Worm (Caenorhabditis elegans) whole organism, late embryonic: ENCODE measurements around the gene nsph-3.2.

Source experiments
- K09A11.1 ChIP-seq: sonication (generic microtip); optimal IDR thresholded peaks from 2 replicates; lab custom pipeline; 2017; ENCODE audit warnings: antibody characterized with exemption, mild to moderate bottlenecking, missing genetic modification characterization, missing compliant biosample characterization; ENCODE audit not compliant: insufficient read depth
- T23F11.4 ChIP-seq: fragments of 200-800 bp; sonication (Bioruptor generic); optimal IDR thresholded peaks from 2 replicates; lab custom pipeline; 2018; ENCODE audit warnings: mild to moderate bottlenecking, missing genetic modification characterization, missing compliant biosample characterization
- Y22D7AL.16 ChIP-seq: sonication (generic microtip); optimal IDR thresholded peaks from 2 replicates; lab custom pipeline; 2016; ENCODE audit warnings: missing genetic modification characterization, missing compliant biosample characterization
- ahr-1 ChIP-seq: sonication (generic microtip); optimal IDR thresholded peaks from 2 replicates; lab custom pipeline; 2016; ENCODE audit warnings: missing genetic modification characterization, missing compliant biosample characterization
- ama-1 ChIP-seq: fragments of 150-350 bp; optimal IDR thresholded peaks from 2 replicates; lab custom pipeline; 2014
- ceh-14 ChIP-seq: sonication (generic microtip); optimal IDR thresholded peaks from 2 replicates; lab custom pipeline; 2016; ENCODE audit warnings: missing genotype, missing genetic modification characterization, missing compliant biosample characterization
- ceh-18 ChIP-seq: sonication (generic microtip); optimal IDR thresholded peaks from 2 replicates; lab custom pipeline; 2016; ENCODE audit warnings: missing genetic modification characterization, missing compliant biosample characterization
- ceh-2 ChIP-seq: sonication (generic microtip); optimal IDR thresholded peaks from 2 replicates; lab custom pipeline; 2016; ENCODE audit warnings: missing genotype, missing genetic modification characterization, missing compliant biosample characterization
- ceh-22 ChIP-seq: sonication (generic microtip); optimal IDR thresholded peaks from 2 replicates; lab custom pipeline; 2017; ENCODE audit warnings: missing biosample characterization, missing genetic modification characterization
- ceh-34 ChIP-seq: sonication (generic microtip); optimal IDR thresholded peaks from 2 replicates; lab custom pipeline; 2016; ENCODE audit warnings: mild to moderate bottlenecking, missing genetic modification characterization, missing compliant biosample characterization
- ceh-45 ChIP-seq: fragments of 200-800 bp; sonication (Bioruptor generic); IDR thresholded peaks from 2 replicates; pipeline ENCODE4 v1.3.6; 2022; ENCODE audit warnings: missing genetic modification reagents, missing genetic modification characterization, missing compliant biosample characterization
- ceh-48 ChIP-seq: sonication (generic microtip); optimal IDR thresholded peaks from 2 replicates; lab custom pipeline; 2016; ENCODE audit warnings: missing genetic modification characterization, inconsistent platforms, missing compliant biosample characterization
- ceh-6 ChIP-seq: fragments of 200-800 bp; sonication (Bioruptor generic); optimal IDR thresholded peaks from 2 replicates; lab custom pipeline; 2018; ENCODE audit warnings: mild to moderate bottlenecking, missing genetic modification characterization, missing compliant biosample characterization
- che-1 ChIP-seq: sonication (generic microtip); optimal IDR thresholded peaks from 2 replicates; lab custom pipeline; 2016; ENCODE audit warnings: mild to moderate bottlenecking, missing genetic modification characterization, missing compliant biosample characterization
- dmd-4 ChIP-seq: sonication (generic microtip); optimal IDR thresholded peaks from 2 replicates; lab custom pipeline; 2016; ENCODE audit warnings: borderline replicate concordance, missing genetic modification characterization, missing compliant biosample characterization
- dve-1 ChIP-seq: sonication (generic microtip); optimal IDR thresholded peaks from 2 replicates; lab custom pipeline; 2017; ENCODE audit warnings: antibody characterized with exemption, mild to moderate bottlenecking, missing genetic modification characterization, missing compliant biosample characterization
- ets-4 ChIP-seq: sonication (generic microtip); optimal IDR thresholded peaks from 2 replicates; lab custom pipeline; 2016; ENCODE audit warnings: missing genetic modification characterization, missing compliant biosample characterization
- gmeb-2 ChIP-seq: sonication (generic microtip); optimal IDR thresholded peaks from 2 replicates; lab custom pipeline; 2016; ENCODE audit warnings: missing genetic modification characterization, inconsistent platforms, missing compliant biosample characterization
- hlh-15 ChIP-seq: sonication (generic microtip); optimal IDR thresholded peaks from 2 replicates; lab custom pipeline; 2016; ENCODE audit warnings: missing genetic modification characterization, missing compliant biosample characterization
- hlh-6 ChIP-seq: sonication (generic microtip); optimal IDR thresholded peaks from 2 replicates; lab custom pipeline; 2016; ENCODE audit warnings: missing genotype, missing genetic modification characterization, missing compliant biosample characterization
- hlh-8 ChIP-seq: sonication (generic microtip); optimal IDR thresholded peaks from 2 replicates; lab custom pipeline; 2016; ENCODE audit warnings: missing genotype, missing genetic modification characterization, missing compliant biosample characterization
- lin-11 ChIP-seq: fragments of 200-800 bp; sonication (Bioruptor generic); optimal IDR thresholded peaks from 2 replicates; lab custom pipeline; 2018; ENCODE audit warnings: mild to moderate bottlenecking, missing genetic modification characterization, missing compliant biosample characterization
- madf-2 ChIP-seq: sonication (generic microtip); optimal IDR thresholded peaks from 2 replicates; lab custom pipeline; 2017; ENCODE audit warnings: missing genetic modification characterization, missing compliant biosample characterization
- mec-3 ChIP-seq: sonication (generic microtip); optimal IDR thresholded peaks from 2 replicates; lab custom pipeline; 2016; ENCODE audit warnings: borderline replicate concordance, missing genetic modification characterization, missing compliant biosample characterization
- nhr-11 ChIP-seq: fragments of 150-350 bp; optimal IDR thresholded peaks from 2 replicates; lab custom pipeline; 2014; ENCODE audit warnings: missing biosample characterization, missing genetic modification characterization
- nhr-232 ChIP-seq: sonication (generic microtip); optimal IDR thresholded peaks from 2 replicates; lab custom pipeline; 2016; ENCODE audit warnings: missing genetic modification characterization, missing compliant biosample characterization
- odd-2 ChIP-seq: sonication (generic microtip); optimal IDR thresholded peaks from 2 replicates; lab custom pipeline; 2017; ENCODE audit warnings: antibody characterized with exemption, mild to moderate bottlenecking, missing genetic modification characterization, missing compliant biosample characterization
- pag-3 ChIP-seq: sonication (generic microtip); optimal IDR thresholded peaks from 2 replicates; lab custom pipeline; 2016; ENCODE audit warnings: missing compliant biosample characterization, missing genetic modification characterization, borderline replicate concordance
- pax-1 ChIP-seq: fragments of 150-350 bp; optimal IDR thresholded peaks from 2 replicates; lab custom pipeline; 2014; ENCODE audit warnings: missing biosample characterization, missing genetic modification characterization
- pha-4 ChIP-seq: fragments of 150-350 bp; optimal IDR thresholded peaks from 2 replicates; lab custom pipeline; 2018; ENCODE audit warnings: missing biosample characterization, missing genetic modification reagents, missing genetic modification characterization
- sdc-2 ChIP-seq: sonication (generic microtip); optimal IDR thresholded peaks from 2 replicates; lab custom pipeline; 2016; ENCODE audit warnings: missing genotype, missing genetic modification characterization, missing compliant biosample characterization
- sox-2 ChIP-seq: fragments of 200-800 bp; sonication (Bioruptor generic); IDR thresholded peaks from 2 replicates; pipeline ENCODE4 v1.3.6; 2022; ENCODE audit warnings: missing genetic modification reagents, missing genetic modification characterization, missing compliant biosample characterization
- ttx-3 ChIP-seq: sonication (generic microtip); optimal IDR thresholded peaks from 2 replicates; lab custom pipeline; 2016; ENCODE audit warnings: missing genetic modification reagents, missing genetic modification characterization, missing compliant biosample characterization
- unc-3 ChIP-seq, 2 experiments: fragments of 200-800 bp in 1 of 2; sonication (Bioruptor generic) in 1 of 2; sonication (generic microtip) in 1 of 2; conservative IDR thresholded peaks in 1 of 2; optimal IDR thresholded peaks in 1 of 2; 2 replicates each; pipeline versions ENCODE4 v1.3.6 to Lab custom; 2016 to 2022; ENCODE audit warnings: missing compliant biosample characterization in 2 of 2, missing genetic modification characterization in 2 of 2, missing genetic modification reagents in 1 of 2
- unc-42 ChIP-seq: sonication (generic microtip); optimal IDR thresholded peaks from 2 replicates; lab custom pipeline; 2016; ENCODE audit warnings: missing genotype, missing genetic modification characterization, missing compliant biosample characterization
- zip-5 ChIP-seq: sonication (generic microtip); optimal IDR thresholded peaks from 2 replicates; lab custom pipeline; 2016; ENCODE audit warnings: missing genetic modification characterization, missing compliant biosample characterization

Gene nsph-3.2

ce11 chrIV:10144487-10144886 lies 31.8 kb downstream of the nsph-3.2 start:
- TF ChIP-seq dve-1 (tag; lab: Kevin White, UChicago) (no peak), ahr-1 (no peak), unc-3 (GFP tag; conservative IDR thresholded peaks at IDR 0.05; lab: Robert Waterston, UW) (no peak), unc-3 (tag; optimal IDR thresholded peaks at IDR 0.05; lab: Kevin White, UChicago) (no peak), ttx-3 (tag; lab: Kevin White, UChicago) (no peak), hlh-15 (tag; lab: Kevin White, UChicago) (no peak), ceh-22 (tag; lab: Kevin White, UChicago) (no peak), nhr-11 (tag; lab: Kevin White, UChicago) (no peak), sox-2 (GFP tag; lab: Robert Waterston, UW) (no peak), sdc-2 (no peak), madf-2 (no peak), gmeb-2 (tag; lab: Kevin White, UChicago) (no peak), ama-1 (lab: Kevin White, UChicago) (no peak), mec-3 (no peak), hlh-6 (tag; lab: Kevin White, UChicago) (no peak), zip-5 (tag; lab: Kevin White, UChicago) (no peak), T23F11.4 (GFP tag; lab: Kevin White, UChicago) (no peak)

- TF ChIP-seq ceh-14 (no peak), Y22D7AL.16 (tag; lab: Kevin White, UChicago) (no peak), ets-4 (tag; lab: Kevin White, UChicago) (no peak), odd-2 (tag; lab: Kevin White, UChicago) (no peak), ceh-34 (no peak), ceh-22 (tag; lab: Kevin White, UChicago) (no peak), hlh-15 (tag; lab: Kevin White, UChicago) (no peak)
Observed at ce11 chrIV:10144909-10145308, 32.2 kb downstream of the nsph-3.2 start.

ce11 chrIV:10146885-10147284 lies 34.2 kb downstream of the nsph-3.2 start, which contains the start of gene T14G10.8:
Gene T14G10.8 (minus strand): TSS chrIV:10146985.
- TF ChIP-seq che-1 (tag; lab: Kevin White, UChicago) = no peak
- TF ChIP-seq pax-1 (tag; lab: Kevin White, UChicago) = no peak
- no peak for TF ChIP-seq lin-11
- no peak for TF ChIP-seq ceh-14
- no peak for TF ChIP-seq zip-5 (tag; lab: Kevin White, UChicago)
- no peak for TF ChIP-seq ceh-6 (GFP tag; lab: Kevin White, UChicago)
- TF ChIP-seq dmd-4 (tag; lab: Kevin White, UChicago) = no peak
- TF ChIP-seq mec-3 = no peak
- TF ChIP-seq T23F11.4 (GFP tag; lab: Kevin White, UChicago) = no peak
- no peak for TF ChIP-seq pag-3 (tag; lab: Kevin White, UChicago)
- TF ChIP-seq hlh-8 (tag; lab: Kevin White, UChicago) = no peak
- TF ChIP-seq nhr-232 = no peak

DNA sequence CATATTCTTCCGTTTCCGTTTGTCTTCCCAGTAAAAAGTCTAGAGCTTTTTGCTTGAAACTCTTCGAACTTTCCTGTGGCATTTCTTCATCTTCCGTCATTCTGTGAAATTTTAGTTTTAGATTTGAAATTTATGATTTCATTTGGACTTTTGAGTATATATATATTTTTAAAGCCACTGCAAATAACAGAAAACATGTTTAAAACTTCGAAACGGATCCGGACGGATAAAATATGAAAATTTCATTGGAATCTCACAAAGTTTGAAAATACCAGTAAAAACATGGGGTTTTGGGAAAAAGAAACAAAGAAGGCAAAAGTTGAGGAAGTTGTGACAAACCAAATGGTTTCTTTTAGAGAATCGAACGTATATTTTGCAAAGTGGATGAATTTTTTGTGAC lies 36.3 kb downstream of the nsph-3.2 start, which contains the start of gene pigs-1:
Gene pigs-1 (minus strand): TSS at position 101 of the 400 bp plus-strand sequence.
- TF ChIP-seq ceh-2 (tag; lab: Kevin White, UChicago) (no peak), ceh-18 (no peak), K09A11.1 (tag; lab: Kevin White, UChicago) (no peak), ceh-48 (tag; lab: Kevin White, UChicago) (no peak), ceh-45 (GFP tag; lab: Robert Waterston, UW) (no peak)

DNA sequence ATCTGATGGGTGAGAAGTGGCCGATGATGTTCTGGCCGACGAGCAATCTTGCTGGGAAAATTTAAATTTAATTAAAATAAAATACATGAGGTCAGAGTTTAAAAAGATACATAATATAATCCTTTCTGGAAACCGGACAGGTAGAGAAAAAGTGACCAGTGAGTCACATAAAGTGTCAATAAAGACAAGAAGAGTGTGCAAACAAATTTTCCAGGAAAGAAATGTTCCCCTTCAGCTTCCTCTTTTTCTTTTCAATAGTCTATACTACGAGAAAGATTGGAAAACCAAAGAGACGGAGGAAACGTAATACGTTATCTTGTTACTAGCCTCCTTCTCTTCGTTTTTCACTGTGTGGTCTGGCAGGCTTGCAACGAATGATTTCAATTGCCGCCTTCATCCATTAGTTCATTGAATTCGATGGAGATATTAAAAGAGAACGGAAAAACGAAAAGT lies 37.9 kb downstream of the nsph-3.2 start, which contains the start of gene tsp-12:
Gene tsp-12 (minus strand): TSS at position 51 of the 453 bp plus-strand sequence.
- TF ChIP-seq dve-1 (tag; lab: Kevin White, UChicago) (no peak), ceh-34 (peak; percentile 15), pha-4 (no peak), unc-42 (peak; percentile 29)
